Fruit fly (Drosophila melanogaster): ENCODE measurements around the gene CG11597.

The CG11597 gene

dm6 chr3L:11847703-11848102 lies 25.6 kb upstream of the CG11597 start, which contains the start of gene CG12521:
Gene CG12521 (minus strand): TSS chr3L:11847803.
- TF ChIP-seq kay (GFP tag; ENCODE audit: borderline replicate concordance) = peak; percentile 12
- TF ChIP-seq Hr96 (GFP tag; optimal IDR thresholded peaks at IDR 0.05) = no peak
- TF ChIP-seq cnc (optimal IDR thresholded peaks at IDR 0.05) = no peak

dm6 chr3L:11836575-11837077 lies 14.6 kb upstream of the CG11597 start, which contains the start of gene CG43064:
Gene CG43064 (minus strand): TSS chr3L:11836721.
- no peak for TF ChIP-seq CG1620 (GFP tag; optimal IDR thresholded peaks at IDR 0.05)
- TF ChIP-seq toe (GFP tag; optimal IDR thresholded peaks at IDR 0.05) = no peak
- no peak for TF ChIP-seq Crg-1 (GFP tag; optimal IDR thresholded peaks at IDR 0.05)

- peak; percentile 31 for TF ChIP-seq bab1 (GFP tag; optimal IDR thresholded peaks at IDR 0.05)
- no peak for TF ChIP-seq CG11617 (GFP tag; optimal IDR thresholded peaks at IDR 0.05)
Measured at dm6 chr3L:11833296-11833717, 11.2 kb upstream of the CG11597 start, which contains the start of gene CycA. Gene CycA (minus strand): TSS chr3L:11833578.

- TF ChIP-seq pad (GFP tag; optimal IDR thresholded peaks at IDR 0.05) (peak; percentile 7), Mnt (GFP tag; optimal IDR thresholded peaks at IDR 0.05) (no peak)
Measured at dm6 chr3L:11832360-11833295, 10.6 kb upstream of the CG11597 start.

- TF ChIP-seq Crg-1 (GFP tag; optimal IDR thresholded peaks at IDR 0.05) (no peak), Clk (GFP tag; optimal IDR thresholded peaks at IDR 0.05) (no peak), cnc (optimal IDR thresholded peaks at IDR 0.05) (no peak), Hr96 (GFP tag; optimal IDR thresholded peaks at IDR 0.05) (no peak)
Measured at dm6 chr3L:11831199-11831598, 9.1 kb upstream of the CG11597 start.

dm6 chr3L:11828730-11829129 lies 6.7 kb upstream of the CG11597 start, which contains the start of gene CG7264:
Gene CG7264 (plus strand): TSS chr3L:11829030.
- TF ChIP-seq CG12768 (GFP tag; optimal IDR thresholded peaks at IDR 0.05) = no peak
- no peak for TF ChIP-seq cnc (optimal IDR thresholded peaks at IDR 0.05)
- TF ChIP-seq CG11617 (GFP tag; optimal IDR thresholded peaks at IDR 0.05) = no peak
- TF ChIP-seq kay (GFP tag; ENCODE audit: borderline replicate concordance) = no peak
- no peak for TF ChIP-seq CG1620 (GFP tag; optimal IDR thresholded peaks at IDR 0.05)
- TF ChIP-seq CG33017 (tag; optimal IDR thresholded peaks at IDR 0.05) = no peak
- TF ChIP-seq Clk (GFP tag; optimal IDR thresholded peaks at IDR 0.05) = no peak
- no peak for TF ChIP-seq Mnt (GFP tag; optimal IDR thresholded peaks at IDR 0.05)

dm6 chr3L:11825560-11826153 lies 3.6 kb upstream of the CG11597 start, which contains the start of gene CG32095:
Gene CG32095 (minus strand): TSS chr3L:11825732.
- TF ChIP-seq cic (GFP tag; optimal IDR thresholded peaks at IDR 0.05) = no peak
- no peak for TF ChIP-seq tj (GFP tag; optimal IDR thresholded peaks at IDR 0.05)
- no peak for TF ChIP-seq Crg-1 (GFP tag; optimal IDR thresholded peaks at IDR 0.05)
- TF ChIP-seq CG14711 (tag; optimal IDR thresholded peaks at IDR 0.05) = no peak
- TF ChIP-seq CG11617 (GFP tag; optimal IDR thresholded peaks at IDR 0.05) = no peak
- no peak for TF ChIP-seq CG7045 (GFP tag; optimal IDR thresholded peaks at IDR 0.05)

dm6 chr3L:11822446-11823334 lies 615 bp upstream of the CG11597 start, which contains the start of gene RpL10Ab:
Gene RpL10Ab (plus strand): TSS chr3L:11822851.
- peak; percentile 89 for TF ChIP-seq kay (GFP tag; ENCODE audit: borderline replicate concordance)
- TF ChIP-seq cnc (optimal IDR thresholded peaks at IDR 0.05) = no peak
- peak; percentile 88 for TF ChIP-seq Mnt (GFP tag; optimal IDR thresholded peaks at IDR 0.05)
- TF ChIP-seq CG7101 (tag; optimal IDR thresholded peaks at IDR 0.05) = peak; percentile 72
- peak; percentile 73 for TF ChIP-seq CG11617 (GFP tag; optimal IDR thresholded peaks at IDR 0.05)
- peak; percentile 50 for TF ChIP-seq Hr96 (GFP tag; optimal IDR thresholded peaks at IDR 0.05)
- TF ChIP-seq CG7045 (GFP tag; optimal IDR thresholded peaks at IDR 0.05) = peak; percentile 15
- TF ChIP-seq Clk (GFP tag; optimal IDR thresholded peaks at IDR 0.05) = no peak
- peak; percentile 72 for TF ChIP-seq bab1 (GFP tag; optimal IDR thresholded peaks at IDR 0.05)
- peak; percentile 40 for TF ChIP-seq CG14711 (tag; optimal IDR thresholded peaks at IDR 0.05)
- TF ChIP-seq CG33017 (tag; optimal IDR thresholded peaks at IDR 0.05) = peak; percentile 58
- TF ChIP-seq pad (GFP tag; optimal IDR thresholded peaks at IDR 0.05) = peak; percentile 49
- peak; percentile 51 for TF ChIP-seq ovo (GFP tag; optimal IDR thresholded peaks at IDR 0.05)
- TF ChIP-seq tj (GFP tag; optimal IDR thresholded peaks at IDR 0.05) = peak; percentile 26
- TF ChIP-seq toe (GFP tag; optimal IDR thresholded peaks at IDR 0.05) = peak; percentile 60
- TF ChIP-seq CG1620 (GFP tag; optimal IDR thresholded peaks at IDR 0.05) = peak; percentile 77
- peak; percentile 24 for TF ChIP-seq CG5204 (GFP tag; optimal IDR thresholded peaks at IDR 0.05)
- TF ChIP-seq Crg-1 (GFP tag; optimal IDR thresholded peaks at IDR 0.05) = no peak
- TF ChIP-seq cic (GFP tag; optimal IDR thresholded peaks at IDR 0.05) = no peak
- TF ChIP-seq CG12768 (GFP tag; optimal IDR thresholded peaks at IDR 0.05) = peak; percentile 38
